Worm (Caenorhabditis elegans) whole organism, L1 larva: Measurements from ENCODE around the gene F25A2.1.

ENCODE experiments used
- C16A3.4 ChIP-seq: fragments of 150-350 bp; optimal IDR thresholded peaks from 2 replicates; lab custom pipeline; 2014; ENCODE audit warnings: missing biosample characterization, missing genetic modification characterization
- F16B12.6 ChIP-seq: fragments of 150-350 bp; optimal IDR thresholded peaks from 2 replicates; lab custom pipeline; 2014; ENCODE audit warnings: missing biosample characterization, missing genetic modification characterization
- blmp-1 ChIP-seq: fragments of 150-350 bp; optimal IDR thresholded peaks from 2 replicates; lab custom pipeline; 2014; ENCODE audit warnings: missing biosample characterization, missing genetic modification characterization
- dpl-1 ChIP-seq, 3 experiments: fragments of 150-350 bp in 2 of 3; sonication (generic microtip) in 1 of 3; optimal IDR thresholded peaks; 2 replicates each; lab custom pipeline; 2014 to 2017; ENCODE audit warnings: missing biosample characterization in 3 of 3, missing genetic modification characterization in 3 of 3, missing genetic modification reagents in 3 of 3
- efl-1 ChIP-seq, 4 experiments: fragments of 150-350 bp; optimal IDR thresholded peaks in 3 of 4; peaks in 1 of 4; 1 replicate in 1 of 4; 2 replicates in 3 of 4; lab custom pipeline; 2014; ENCODE audit warnings: missing biosample characterization in 2 of 4, missing genetic modification characterization in 2 of 4, missing genetic modification reagents in 2 of 4
- efl-3 ChIP-seq: fragments of 200-800 bp; sonication (Bioruptor generic); optimal IDR thresholded peaks from 2 replicates; lab custom pipeline; 2018; ENCODE audit warnings: mild to moderate bottlenecking, missing genetic modification characterization, missing compliant biosample characterization
- isw-1 ChIP-seq: fragments of 200-800 bp; sonication (Bioruptor generic); IDR thresholded peaks from 2 replicates; pipeline ENCODE4 v1.3.6; 2022; ENCODE audit warnings: missing genetic modification characterization, missing compliant biosample characterization
- jun-1 ChIP-seq: fragments of 150-350 bp; optimal IDR thresholded peaks from 2 replicates; lab custom pipeline; 2014; ENCODE audit warnings: missing biosample characterization, missing genetic modification reagents, missing genetic modification characterization
- lin-13 ChIP-seq: fragments of 150-350 bp; optimal IDR thresholded peaks from 2 replicates; lab custom pipeline; 2014; ENCODE audit warnings: missing biosample characterization, missing genetic modification reagents, missing genetic modification characterization
- nhr-12 ChIP-seq: sonication (generic microtip); optimal IDR thresholded peaks from 2 replicates; lab custom pipeline; 2017; ENCODE audit warnings: missing biosample characterization, missing genetic modification characterization
- nhr-47 ChIP-seq: sonication (generic microtip); optimal IDR thresholded peaks from 2 replicates; lab custom pipeline; 2016; ENCODE audit warnings: mild to moderate bottlenecking, missing genetic modification characterization, moderate library complexity, missing compliant biosample characterization
- zag-1 ChIP-seq: fragments of 150-350 bp; optimal IDR thresholded peaks from 2 replicates; lab custom pipeline; 2014; ENCODE audit warnings: missing biosample characterization, missing genetic modification characterization

- TF ChIP-seq blmp-1 (tag; lab: Kevin White, UChicago) (no peak), lin-13 (GFP tag; lab: Kevin White, UChicago) (no peak), nhr-12 (tag; lab: Kevin White, UChicago) (no peak), nhr-47 (tag; lab: Kevin White, UChicago) (no peak), dpl-1 (GFP tag; optimal IDR thresholded peaks at IDR 0.05; lab: Kevin White, UChicago) (no peak), zag-1 (tag; lab: Kevin White, UChicago) (no peak), isw-1 (GFP tag; lab: Robert Waterston, UW) (no peak), efl-1 (optimal IDR thresholded peaks at IDR 0.05; lab: Kevin White, UChicago) (no peak), efl-1 (GFP tag; optimal IDR thresholded peaks at IDR 0.05 in 1 of 2; lab: Kevin White, UChicago) (no peak), F16B12.6 (no peak), jun-1 (no peak), efl-3 (GFP tag; lab: Kevin White, UChicago) (no peak), C16A3.4 (tag; lab: Kevin White, UChicago) (no peak)
Observed at ce11 chrV:1134302-1134701, 45.1 kb upstream of the F25A2.1 start, which contains the start of gene cpr-8.
